ENCODE assay signal across 2 fruit fly cellular contexts in the genomic region with DNA sequence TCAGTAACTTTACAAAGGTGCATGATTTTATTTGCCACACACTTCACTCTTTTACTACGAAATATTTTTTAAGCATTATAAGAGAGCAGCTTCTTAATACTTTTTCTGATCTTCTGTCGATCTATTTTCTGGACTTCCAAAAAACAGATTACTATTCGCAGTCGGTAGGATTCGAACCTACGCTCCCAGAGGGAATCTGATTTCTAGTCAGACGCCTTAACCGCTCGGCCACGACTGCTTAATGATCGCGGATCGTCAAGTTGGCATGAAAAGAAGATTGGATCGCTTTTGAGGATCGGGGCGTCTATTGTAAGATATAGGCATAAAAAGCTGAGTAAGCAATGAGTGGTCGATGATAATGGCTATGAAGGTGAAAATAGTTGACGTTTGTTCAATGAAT.
TF ChIP-seq lines count a peak whose summit lies in the region.

No protein-coding gene starts in this region.

- TF ChIP-seq CTCF in whole organism, embryonic (GFP tag; optimal IDR thresholded peaks at IDR 0.05; lab: Kevin White, UChicago), result no peak

TF ChIP-seq in whole organism, adult, 20 proteins besides CTCF, POLR2A, EP300 and RAD21:
- no peak for TF ChIP-seq CG7101 (tag; optimal IDR thresholded peaks at IDR 0.05; lab: Kevin White, UChicago)
- peak; percentile 61 for TF ChIP-seq tj (GFP tag; optimal IDR thresholded peaks at IDR 0.05; lab: Kevin White, UChicago)
TF ChIP-seq in whole organism, adult: peak in this region for 1.

TF ChIP-seq in whole organism, embryonic, 481 proteins besides CTCF, POLR2A, EP300 and RAD21:
- TF ChIP-seq CG6791 (GFP tag; IDR thresholded peaks at IDR 0.05; lab: Robert Waterston, UW; ENCODE audit: partially characterized antibody) (peak; percentile 67), CG16813 (GFP tag; IDR thresholded peaks at IDR 0.05; lab: Robert Waterston, UW; ENCODE audit: partially characterized antibody) (peak; percentile 67), amos (GFP tag; IDR thresholded peaks at IDR 0.05; lab: Robert Waterston, UW; ENCODE audit: partially characterized antibody) (peak; percentile 70; the same call in 1 of the 2 replicates), CG2678 (tag; optimal IDR thresholded peaks at IDR 0.05; lab: Kevin White, UChicago) (no peak), Bgb (GFP tag; IDR thresholded peaks at IDR 0.05; lab: Robert Waterston, UW; ENCODE audit: partially characterized antibody) (peak; percentile 51), CG8388 (GFP tag; optimal IDR thresholded peaks at IDR 0.05; lab: Kevin White, UChicago) (no peak), ato (GFP tag; IDR thresholded peaks at IDR 0.05; lab: Robert Waterston, UW; ENCODE audit: partially characterized antibody) (0 out of 2 replicates have a peak, but pooled peaks have one; percentile 31), Scr (GFP tag; IDR thresholded peaks at IDR 0.05; lab: Robert Waterston, UW; ENCODE audit: partially characterized antibody) (peak; percentile 51; the same call in 1 of the 2 replicates), CG12659 (GFP tag; optimal IDR thresholded peaks at IDR 0.05; lab: Kevin White, UChicago) (no peak), CG6175 (GFP tag; IDR thresholded peaks at IDR 0.05; lab: Robert Waterston, UW) (no peak), Opbp (GFP tag; IDR thresholded peaks at IDR 0.05; lab: Robert Waterston, UW; ENCODE audit: partially characterized antibody) (peak; percentile 62; the same call in 1 of the 3 replicates), CG7963 (GFP tag; IDR thresholded peaks at IDR 0.05; lab: Robert Waterston, UW; ENCODE audit: partially characterized antibody) (0 out of 3 replicates have a peak, but pooled peaks have one; percentile 44), CG42726 (GFP tag; IDR thresholded peaks at IDR 0.05; lab: Robert Waterston, UW; ENCODE audit: partially characterized antibody) (peak; percentile 61; the same call in 1 of the 2 replicates), nerfin-2 (GFP tag; IDR thresholded peaks at IDR 0.05; lab: Robert Waterston, UW; ENCODE audit: partially characterized antibody) (0 out of 2 replicates have a peak, but pooled peaks have one; percentile 23), Bdp1 (GFP tag; optimal IDR thresholded peaks at IDR 0.05; lab: Kevin White, UChicago) (peak; percentile 96), CG2199 (GFP tag; IDR thresholded peaks at IDR 0.05; lab: Robert Waterston, UW) (0 out of 3 replicates have a peak, but pooled peaks have one; percentile 36)
